Worm (Caenorhabditis elegans) whole organism, L2 larva: ENCODE results near the gene C15H9.4.
A peak's percentile ranks its signal among the peaks of the same experiment; 100 is the strongest.

ENCODE experiments used
- F13H6.1 ChIP-seq: sonication (generic microtip); optimal IDR thresholded peaks from 2 replicates; lab custom pipeline; 2016; ENCODE audit warnings: missing genetic modification characterization, missing compliant biosample characterization
- R02D3.7 ChIP-seq: fragments of 150-350 bp; optimal IDR thresholded peaks from 2 replicates; lab custom pipeline; 2014; ENCODE audit warnings: missing biosample characterization, missing genetic modification characterization
- Y55F3AM.14 ChIP-seq: fragments of 200-800 bp; sonication (Bioruptor generic); optimal IDR thresholded peaks from 2 replicates; lab custom pipeline; 2018; ENCODE audit warnings: mild to moderate bottlenecking, missing genetic modification characterization, missing compliant biosample characterization
- ZK546.5 ChIP-seq: sonication (generic microtip); optimal IDR thresholded peaks from 2 replicates; lab custom pipeline; 2017; ENCODE audit warnings: missing biosample characterization, missing genetic modification characterization
- alr-1 ChIP-seq: fragments of 150-350 bp; optimal IDR thresholded peaks from 2 replicates; lab custom pipeline; 2014; ENCODE audit warnings: missing biosample characterization, missing genetic modification characterization
- aly-2 ChIP-seq: fragments of 150-350 bp; optimal IDR thresholded peaks from 2 replicates; lab custom pipeline; 2014; ENCODE audit warnings: missing biosample characterization, missing genetic modification characterization
- ama-1 ChIP-seq: fragments of 150-350 bp; optimal IDR thresholded peaks from 2 replicates; lab custom pipeline; 2018; ENCODE audit warnings: inconsistent platforms
- blmp-1 ChIP-seq: sonication (generic microtip); optimal IDR thresholded peaks from 2 replicates; lab custom pipeline; 2017; ENCODE audit warnings: missing genetic modification characterization, mild to moderate bottlenecking, missing compliant biosample characterization, antibody characterized with exemption, moderate library complexity; ENCODE audit not compliant: insufficient read depth
- ceh-16 ChIP-seq: fragments of 150-350 bp; optimal IDR thresholded peaks from 2 replicates; lab custom pipeline; 2014; ENCODE audit warnings: missing biosample characterization, missing genetic modification characterization
- ceh-82 ChIP-seq: fragments of 150-350 bp; optimal IDR thresholded peaks from 2 replicates; lab custom pipeline; 2014; ENCODE audit warnings: missing biosample characterization, missing genetic modification characterization
- crh-2 ChIP-seq: sonication (generic microtip); optimal IDR thresholded peaks from 2 replicates; lab custom pipeline; 2017; ENCODE audit warnings: missing biosample characterization, missing genetic modification characterization
- dmd-4 ChIP-seq: sonication (generic microtip); optimal IDR thresholded peaks from 2 replicates; lab custom pipeline; 2017; ENCODE audit warnings: missing biosample characterization, missing genetic modification characterization
- egl-27 ChIP-seq: sonication (generic microtip); optimal IDR thresholded peaks from 3 replicates; lab custom pipeline; 2017; ENCODE audit warnings: missing biosample characterization, missing genetic modification reagents, missing genetic modification characterization
- elt-3 ChIP-seq: sonication (generic microtip); optimal IDR thresholded peaks from 2 replicates; lab custom pipeline; 2017; ENCODE audit warnings: missing biosample characterization, missing genetic modification characterization
- fos-1 ChIP-seq: fragments of 150-350 bp; optimal IDR thresholded peaks from 2 replicates; lab custom pipeline; 2014; ENCODE audit warnings: missing biosample characterization, missing genetic modification characterization
- gmeb-1 ChIP-seq: fragments of 150-350 bp; optimal IDR thresholded peaks from 2 replicates; lab custom pipeline; 2014; ENCODE audit warnings: missing biosample characterization, missing genetic modification characterization
- lin-11 ChIP-seq: fragments of 150-350 bp; sonication (generic microtip); optimal IDR thresholded peaks from 2 replicates; lab custom pipeline; 2014; ENCODE audit warnings: missing biosample characterization, missing genetic modification characterization, inconsistent platforms, mixed read lengths
- lin-13 ChIP-seq: fragments of 150-350 bp; optimal IDR thresholded peaks from 2 replicates; lab custom pipeline; 2014; ENCODE audit warnings: missing biosample characterization, missing genetic modification reagents, missing genetic modification characterization
- lin-39 ChIP-seq: fragments of 150-350 bp; optimal IDR thresholded peaks from 2 replicates; lab custom pipeline; 2014; ENCODE audit warnings: missing biosample characterization, missing genetic modification reagents, missing genetic modification characterization
- lsy-2 ChIP-seq, 2 experiments: fragments of 150-350 bp in 1 of 2; sonication (generic microtip) in 1 of 2; optimal IDR thresholded peaks; 2 replicates each; lab custom pipeline; 2014 to 2017; ENCODE audit warnings: missing biosample characterization in 2 of 2, missing genetic modification characterization in 2 of 2
- mab-5 ChIP-seq: fragments of 150-350 bp; optimal IDR thresholded peaks from 2 replicates; lab custom pipeline; 2014; ENCODE audit warnings: missing biosample characterization, missing genetic modification characterization
- mbf-1 ChIP-seq: sonication (generic microtip); optimal IDR thresholded peaks from 2 replicates; lab custom pipeline; 2017; ENCODE audit warnings: missing biosample characterization, missing genetic modification characterization
- mdl-1 ChIP-seq, 2 experiments: fragments of 150-350 bp in 1 of 2; sonication (generic microtip) in 1 of 2; optimal IDR thresholded peaks; 2 replicates each; lab custom pipeline; 2017; ENCODE audit warnings: missing biosample characterization in 2 of 2, missing genetic modification characterization in 2 of 2
- nhr-10 ChIP-seq: sonication (generic microtip); optimal IDR thresholded peaks from 2 replicates; lab custom pipeline; 2017; ENCODE audit warnings: missing biosample characterization, missing genetic modification characterization
- nhr-11 ChIP-seq: fragments of 150-350 bp; optimal IDR thresholded peaks from 2 replicates; lab custom pipeline; 2014; ENCODE audit warnings: missing biosample characterization, missing genetic modification characterization
- nhr-12 ChIP-seq: fragments of 150-350 bp; optimal IDR thresholded peaks from 2 replicates; lab custom pipeline; 2014; ENCODE audit warnings: missing biosample characterization, missing genetic modification characterization
- nhr-129 ChIP-seq: fragments of 150-350 bp; optimal IDR thresholded peaks from 2 replicates; lab custom pipeline; 2014; ENCODE audit warnings: missing biosample characterization, missing genetic modification characterization
- nhr-21 ChIP-seq: fragments of 150-350 bp; optimal IDR thresholded peaks from 2 replicates; lab custom pipeline; 2014; ENCODE audit warnings: missing biosample characterization, missing genetic modification characterization
- nhr-23 ChIP-seq: fragments of 150-350 bp; optimal IDR thresholded peaks from 2 replicates; lab custom pipeline; 2014; ENCODE audit warnings: missing biosample characterization, missing genetic modification reagents, missing genetic modification characterization
- nhr-237 ChIP-seq: fragments of 150-350 bp; optimal IDR thresholded peaks from 2 replicates; lab custom pipeline; 2014; ENCODE audit warnings: missing biosample characterization, missing genetic modification characterization
- nhr-25 ChIP-seq: fragments of 150-350 bp; sonication (generic microtip); optimal IDR thresholded peaks from 3 replicates; lab custom pipeline; 2014; ENCODE audit warnings: missing biosample characterization, missing genetic modification characterization
- nhr-6 ChIP-seq: fragments of 150-350 bp; optimal IDR thresholded peaks from 2 replicates; lab custom pipeline; 2014; ENCODE audit warnings: missing biosample characterization, missing genetic modification characterization
- nhr-77 ChIP-seq: fragments of 150-350 bp; optimal IDR thresholded peaks from 2 replicates; lab custom pipeline; 2014; ENCODE audit warnings: missing biosample characterization, missing genetic modification characterization
- peb-1 ChIP-seq: fragments of 150-350 bp; optimal IDR thresholded peaks from 2 replicates; lab custom pipeline; 2014; ENCODE audit warnings: missing biosample characterization, missing genetic modification characterization
- sem-4 ChIP-seq: fragments of 150-350 bp; optimal IDR thresholded peaks from 2 replicates; lab custom pipeline; 2014; ENCODE audit warnings: missing biosample characterization, missing genetic modification reagents, missing genetic modification characterization
- skn-1 ChIP-seq: sonication (generic microtip); optimal IDR thresholded peaks from 2 replicates; lab custom pipeline; 2017; ENCODE audit warnings: missing biosample characterization, missing genetic modification characterization
- sma-3 ChIP-seq: sonication (generic microtip); optimal IDR thresholded peaks from 2 replicates; lab custom pipeline; 2016; ENCODE audit warnings: missing genetic modification reagents, missing genetic modification characterization, missing compliant biosample characterization
- sma-9 ChIP-seq, 2 experiments: fragments of 150-350 bp in 1 of 2; sonication (generic microtip) in 1 of 2; optimal IDR thresholded peaks; 2 replicates each; lab custom pipeline; 2014 to 2016; ENCODE audit warnings: missing genetic modification characterization in 2 of 2, mild to moderate bottlenecking in 1 of 2, missing biosample characterization in 1 of 2, missing compliant biosample characterization in 1 of 2, missing genetic modification reagents in 1 of 2, moderate library complexity in 1 of 2
- snpc-4 ChIP-seq: fragments of 150-350 bp; optimal IDR thresholded peaks from 2 replicates; lab custom pipeline; 2014; ENCODE audit warnings: missing biosample characterization, missing genetic modification characterization
- unc-39 ChIP-seq: fragments of 150-350 bp; optimal IDR thresholded peaks from 2 replicates; lab custom pipeline; 2014; ENCODE audit warnings: missing biosample characterization, missing genetic modification characterization
- unc-55 ChIP-seq: fragments of 150-350 bp; sonication (generic microtip); optimal IDR thresholded peaks from 3 replicates; lab custom pipeline; 2014; ENCODE audit warnings: missing biosample characterization, missing genetic modification reagents, missing genetic modification characterization
- unc-62 ChIP-seq: fragments of 150-350 bp; optimal IDR thresholded peaks from 2 replicates; lab custom pipeline; 2014; ENCODE audit warnings: missing biosample characterization, missing genetic modification reagents, missing genetic modification characterization
- zag-1 ChIP-seq: fragments of 150-350 bp; optimal IDR thresholded peaks from 2 replicates; lab custom pipeline; 2014; ENCODE audit warnings: missing biosample characterization, missing genetic modification characterization
- ztf-1 ChIP-seq: fragments of 200-800 bp; sonication (Bioruptor generic); conservative IDR thresholded peaks from 2 replicates; pipeline ENCODE4 v1.3.6; 2022; ENCODE audit warnings: missing genetic modification characterization, missing compliant biosample characterization
- ztf-4 ChIP-seq: fragments of 150-350 bp; optimal IDR thresholded peaks from 2 replicates; lab custom pipeline; 2014; ENCODE audit warnings: missing biosample characterization, missing genetic modification characterization

The C15H9.4 gene

DNA sequence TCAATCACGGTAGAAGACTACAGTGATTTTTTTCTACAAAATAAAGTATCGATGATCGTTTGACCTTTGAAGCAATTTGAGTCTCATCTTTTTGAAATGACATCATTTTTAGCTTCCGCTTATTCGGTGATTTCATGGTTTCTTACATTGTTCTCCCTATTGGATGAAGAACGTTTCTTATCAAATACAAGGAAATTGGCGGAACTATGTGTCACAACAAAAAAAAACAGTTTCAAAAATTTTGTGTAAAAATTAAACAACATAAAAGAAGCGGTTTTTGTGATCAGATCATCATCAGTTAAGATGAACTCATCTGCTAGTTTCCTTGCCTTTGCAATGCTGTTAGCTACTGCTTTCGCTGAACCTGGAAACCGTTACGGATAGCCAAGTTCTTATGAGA is 9.8 kb upstream of the C15H9.4 start, which contains the start of gene C45B2.8:
C45B2.8 (plus strand) TSS at position 301 of the 400 bp plus-strand sequence.
- TF ChIP-seq nhr-11 (tag; lab: Kevin White, UChicago) (no peak), nhr-25 (tag; lab: Kevin White, UChicago) (peak; percentile 8), lsy-2 (tag; optimal IDR thresholded peaks at IDR 0.05; lab: Kevin White, UChicago) (no peak), mbf-1 (no peak), lin-39 (no peak), lin-11 (tag; lab: Kevin White, UChicago) (no peak), nhr-21 (tag; lab: Kevin White, UChicago) (no peak)

DNA sequence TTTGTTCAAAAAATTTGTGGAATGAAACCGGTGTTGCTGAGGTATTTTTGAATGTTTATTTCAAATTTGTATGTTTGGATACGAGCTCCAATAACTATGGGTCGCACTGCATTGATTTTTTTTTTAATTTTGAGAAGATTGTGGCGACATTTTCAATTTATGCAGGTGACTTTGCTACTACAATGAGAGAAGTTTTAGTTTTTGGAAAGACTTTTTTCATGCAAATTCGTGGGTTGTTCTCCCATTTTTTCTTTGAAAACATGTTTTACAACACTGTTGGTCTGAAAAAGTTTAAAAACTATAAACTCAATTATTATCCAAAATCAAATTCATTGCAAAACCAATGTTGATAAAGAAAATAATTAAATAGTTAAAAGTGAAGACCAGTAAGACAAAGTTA is 8.7 kb upstream of the C15H9.4 start:
- TF ChIP-seq peb-1: no peak
- TF ChIP-seq sma-3 (GFP tag; lab: Kevin White, UChicago): peak; percentile 45
- no peak for TF ChIP-seq ceh-82 (tag; lab: Kevin White, UChicago)
- TF ChIP-seq ztf-1: no peak
- peak; percentile 44 for TF ChIP-seq nhr-21 (tag; lab: Kevin White, UChicago)
- TF ChIP-seq crh-2 (tag; lab: Kevin White, UChicago): peak; percentile 3
- no peak for TF ChIP-seq unc-62
- peak; percentile 25 for TF ChIP-seq lin-13
- peak; percentile 75 for TF ChIP-seq nhr-11 (tag; lab: Kevin White, UChicago)
- peak; percentile 13 for TF ChIP-seq fos-1

DNA sequence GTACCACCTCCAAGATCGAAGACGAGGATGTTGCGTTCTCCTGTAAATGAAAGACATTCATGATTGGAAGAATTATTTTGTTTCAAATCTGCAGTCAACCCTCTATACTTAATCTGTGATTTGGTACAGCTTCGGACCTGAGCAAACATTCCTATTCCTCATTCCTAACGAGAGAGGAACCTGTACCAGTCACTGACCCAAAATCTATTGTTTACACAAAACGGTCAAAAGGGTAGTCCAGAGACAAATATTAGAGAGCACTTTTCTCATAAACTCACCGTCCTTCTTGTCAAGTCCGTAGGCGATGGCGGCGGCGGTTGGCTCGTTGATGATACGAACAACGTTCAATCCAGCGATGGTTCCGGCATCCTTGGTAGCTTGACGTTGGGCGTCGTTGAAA is 6.7 kb upstream of the C15H9.4 start:
- TF ChIP-seq lsy-2 (tag; optimal IDR thresholded peaks at IDR 0.05; lab: Kevin White, UChicago) (no peak), mdl-1 (tag; optimal IDR thresholded peaks at IDR 0.05; lab: Kevin White, UChicago) (no peak), ztf-4 (no peak), lin-13 (no peak), fos-1 (no peak), nhr-129 (no peak), ceh-16 (no peak), blmp-1 (tag; lab: Kevin White, UChicago) (no peak), Y55F3AM.14 (GFP tag; lab: Kevin White, UChicago) (no peak), R02D3.7 (no peak), aly-2 (no peak), zag-1 (tag; lab: Kevin White, UChicago) (no peak), gmeb-1 (tag; lab: Kevin White, UChicago) (no peak)

DNA sequence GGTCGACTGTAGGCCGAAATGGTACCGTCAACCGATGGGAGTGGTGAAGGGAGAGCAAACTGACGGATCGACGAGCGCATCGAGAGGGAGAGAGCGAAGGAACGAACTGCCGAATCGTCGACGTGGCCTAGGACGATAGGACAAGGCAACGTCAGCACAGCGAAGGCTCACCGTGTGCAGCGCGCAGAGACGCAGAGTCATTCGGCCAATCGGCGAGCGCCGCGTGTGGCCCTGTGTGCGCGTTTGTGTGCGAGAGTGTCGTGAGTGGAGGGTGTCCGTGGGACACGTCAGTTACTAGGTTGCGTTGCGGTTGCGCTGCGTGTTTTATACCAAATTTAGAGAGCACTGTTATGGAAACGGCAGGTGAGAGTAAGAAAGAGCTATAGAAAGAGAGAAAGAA is 5.5 kb upstream of the C15H9.4 start, which contains the start of gene hsp-3:
hsp-3 (minus strand) TSS at position 158 of the 400 bp plus-strand sequence.
- peak; percentile 93 for TF ChIP-seq lin-13
- peak; percentile 89 for TF ChIP-seq sem-4
- peak; percentile 96 for TF ChIP-seq fos-1
- peak; percentile 9 for TF ChIP-seq nhr-12 (tag; lab: Kevin White, UChicago)
- peak; percentile 73 for TF ChIP-seq nhr-237
- peak; percentile 96 for TF ChIP-seq F13H6.1 (tag; lab: Kevin White, UChicago)
- peak; percentile 86 for TF ChIP-seq gmeb-1 (tag; lab: Kevin White, UChicago)
- TF ChIP-seq nhr-21 (tag; lab: Kevin White, UChicago): peak; percentile 96
- TF ChIP-seq dmd-4 (tag; lab: Kevin White, UChicago): no peak
- no peak for TF ChIP-seq mbf-1
- TF ChIP-seq ceh-82 (tag; lab: Kevin White, UChicago): peak; percentile 78
- TF ChIP-seq zag-1 (tag; lab: Kevin White, UChicago): peak; percentile 80
- no peak for TF ChIP-seq nhr-11 (tag; lab: Kevin White, UChicago)
- TF ChIP-seq ZK546.5 (tag; lab: Kevin White, UChicago): peak; percentile 24
- TF ChIP-seq crh-2 (tag; lab: Kevin White, UChicago): peak; percentile 100
- peak; percentile 40 for TF ChIP-seq nhr-23 (tag; lab: Kevin White, UChicago)
- peak; percentile 94 for TF ChIP-seq mab-5 (tag; lab: Kevin White, UChicago)
- peak; percentile 88 for TF ChIP-seq egl-27
- TF ChIP-seq nhr-6 (tag; lab: Kevin White, UChicago): peak; percentile 85
- peak; percentile 64 for TF ChIP-seq nhr-10 (tag; lab: Kevin White, UChicago)
- TF ChIP-seq Y55F3AM.14 (GFP tag; lab: Kevin White, UChicago): peak; percentile 88
- no peak for TF ChIP-seq skn-1 (tag; lab: Kevin White, UChicago)
- TF ChIP-seq mdl-1 (tag; optimal IDR thresholded peaks at IDR 0.05; lab: Kevin White, UChicago): peak; percentile 76 to 88
- TF ChIP-seq nhr-129: peak; percentile 98
- peak; percentile 92 for TF ChIP-seq nhr-25 (tag; lab: Kevin White, UChicago)
- peak; percentile 92 to 96 for TF ChIP-seq lsy-2 (tag; optimal IDR thresholded peaks at IDR 0.05; lab: Kevin White, UChicago)
- TF ChIP-seq sma-3 (GFP tag; lab: Kevin White, UChicago): peak; percentile 98
- TF ChIP-seq elt-3 (tag; lab: Kevin White, UChicago): no peak
- TF ChIP-seq lin-11 (tag; lab: Kevin White, UChicago): peak; percentile 96
- TF ChIP-seq ama-1 (lab: Kevin White, UChicago): no peak
- peak; percentile 77 for TF ChIP-seq nhr-77
- TF ChIP-seq peb-1: no peak
- TF ChIP-seq alr-1: no peak
- peak; percentile 98 for TF ChIP-seq unc-55 (GFP tag; lab: Kevin White, UChicago)
- no peak for TF ChIP-seq ztf-1
- TF ChIP-seq unc-62: peak; percentile 47
- peak; percentile 69 for TF ChIP-seq snpc-4 (tag; lab: Kevin White, UChicago)
- TF ChIP-seq unc-39 (tag; lab: Kevin White, UChicago): peak; percentile 53
- peak; percentile 97 for TF ChIP-seq sma-9 (GFP tag; optimal IDR thresholded peaks at IDR 0.05; lab: Kevin White, UChicago)
- no peak for TF ChIP-seq sma-9 (tag; optimal IDR thresholded peaks at IDR 0.05; lab: Kevin White, UChicago)
- TF ChIP-seq blmp-1 (tag; lab: Kevin White, UChicago): peak; percentile 74
- TF ChIP-seq aly-2: no peak
